Worm (Caenorhabditis elegans) whole organism, midembryonic: Measurements from ENCODE around the gene nhr-58.

Source experiments
- cog-1 ChIP-seq: sonication (generic microtip); optimal IDR thresholded peaks from 2 replicates; lab custom pipeline; 2016; ENCODE audit warnings: missing genetic modification characterization, missing compliant biosample characterization
- flt-1 ChIP-seq: fragments of 200-800 bp; sonication (Bioruptor generic); IDR thresholded peaks from 2 replicates; pipeline ENCODE4 v1.3.6; 2022; ENCODE audit warnings: missing genetic modification characterization, missing compliant biosample characterization
- klf-2 ChIP-seq: fragments of 200-800 bp; sonication (Bioruptor generic); conservative IDR thresholded peaks from 2 replicates; pipeline ENCODE4 v1.3.6; 2022; ENCODE audit warnings: missing genetic modification reagents, missing genetic modification characterization, missing compliant biosample characterization
- med-1 ChIP-seq: sonication (generic microtip); optimal IDR thresholded peaks from 2 replicates; lab custom pipeline; 2017; ENCODE audit warnings: missing genetic modification characterization, mild to moderate bottlenecking, missing compliant biosample characterization, antibody characterized with exemption, missing genetic modification reagents; ENCODE audit not compliant: insufficient read depth
- ztf-29 ChIP-seq: fragments of 200-800 bp; sonication (Bioruptor generic); IDR thresholded peaks from 2 replicates; pipeline ENCODE4 v1.3.6; 2022; ENCODE audit warnings: missing genetic modification reagents, missing genetic modification characterization, missing compliant biosample characterization

DNA sequence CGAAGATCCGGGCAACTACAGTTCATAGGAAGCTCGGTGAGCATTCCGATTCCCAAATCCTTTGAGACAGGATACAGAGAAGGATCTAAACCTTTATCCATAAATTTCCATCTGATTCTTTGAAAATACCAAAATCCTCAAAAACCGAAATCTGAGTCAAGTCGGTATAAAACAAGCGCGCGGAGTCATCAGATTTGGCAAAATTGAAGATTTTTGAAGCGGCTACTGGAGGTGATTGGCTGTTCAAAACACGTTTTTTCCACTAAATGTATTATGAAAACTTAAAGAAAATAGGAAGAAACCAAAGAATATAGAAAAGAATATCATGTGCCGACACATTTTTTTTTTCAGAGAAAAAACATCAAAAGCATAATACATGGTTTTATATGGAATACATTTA lies 42.6 kb downstream of the nhr-58 start, which contains the start of gene C14C6.13:
- TF ChIP-seq ztf-29 (GFP tag; lab: Robert Waterston, UW) = no peak
- TF ChIP-seq flt-1 = no peak
- TF ChIP-seq klf-2 (GFP tag; lab: Robert Waterston, UW) = no peak
- no peak for TF ChIP-seq med-1 (GFP tag; lab: Kevin White, UChicago)
- TF ChIP-seq cog-1 (tag; lab: Kevin White, UChicago) = no peak
